Worm (Caenorhabditis elegans): ENCODE measurements around the gene F20C5.11.
"Not testable (repeated sequence)": the region's sequence is repeated elsewhere in the genome, so short reads cannot be mapped to it uniquely, and the experiment has no call there.

- TF ChIP-seq akir-1 (GFP tag; optimal IDR thresholded peaks at IDR 0.05); F22D6.2 (tag; optimal IDR thresholded peaks at IDR 0.05); zim-3 (tag; optimal IDR thresholded peaks at IDR 0.05); ceh-79 (tag; optimal IDR thresholded peaks at IDR 0.05); snpc-4 (GFP tag; optimal IDR thresholded peaks at IDR 0.05); snpc-4 (tag; optimal IDR thresholded peaks at IDR 0.05); lin-35 (GFP tag; optimal IDR thresholded peaks at IDR 0.05); madf-6 (GFP tag; IDR thresholded peaks at IDR 0.05); hmg-20 (GFP tag; IDR thresholded peaks at IDR 0.05); dpl-1 (GFP tag; optimal IDR thresholded peaks at IDR 0.05); nfya-1 (tag; optimal IDR thresholded peaks at IDR 0.05; ENCODE audit: borderline replicate concordance, insufficient read depth): not testable (repeated sequence)
Observed at ce11 chrIV:8715032-8715431, 46.8 kb downstream of the F20C5.11 start, which contains the start of the genes parg-2 and ipla-5.
